Worm (Caenorhabditis elegans) whole organism, young adult: Measurements from ENCODE around the gene C35B1.8.
A peak's percentile ranks its signal among the peaks of the same experiment; 100 is the strongest.

Experiments used
- F10E7.11 ChIP-seq: sonication (generic microtip); optimal IDR thresholded peaks from 2 replicates; lab custom pipeline; 2017; ENCODE audit warnings: mild to moderate bottlenecking, missing genetic modification characterization, moderate library complexity, missing compliant biosample characterization
- F33H1.4 ChIP-seq: fragments of 200-800 bp; sonication (Bioruptor generic); IDR thresholded peaks from 2 replicates; pipeline ENCODE4 v1.3.6; 2022; ENCODE audit warnings: missing genetic modification reagents, missing genetic modification characterization, missing compliant biosample characterization
- F49E8.2 ChIP-seq: sonication (generic microtip); optimal IDR thresholded peaks from 3 replicates; lab custom pipeline; 2017; ENCODE audit warnings: missing genetic modification characterization, mild to moderate bottlenecking, missing compliant biosample characterization, antibody characterized with exemption, moderate library complexity; ENCODE audit not compliant: insufficient read depth
- K11D2.4 ChIP-seq: fragments of 200-800 bp; sonication (Bioruptor generic); IDR thresholded peaks from 2 replicates; pipeline ENCODE4 v1.3.6; 2022; ENCODE audit warnings: missing genetic modification reagents, missing genetic modification characterization, missing compliant biosample characterization
- K12H6.12 ChIP-seq: fragments of 200-800 bp; sonication (Bioruptor generic); optimal IDR thresholded peaks from 2 replicates; lab custom pipeline; 2018; ENCODE audit warnings: mild to moderate bottlenecking, missing genetic modification characterization, missing compliant biosample characterization
- Y53F4B.3 ChIP-seq: fragments of 200-800 bp; sonication (Bioruptor generic); IDR thresholded peaks from 2 replicates; pipeline ENCODE4 v1.3.6; 2022; ENCODE audit warnings: missing genetic modification reagents, missing genetic modification characterization, missing compliant biosample characterization
- Y53G8AR.9 ChIP-seq: fragments of 200-800 bp; sonication (Bioruptor generic); conservative IDR thresholded peaks from 2 replicates; pipeline ENCODE4 v1.3.6; 2022; ENCODE audit warnings: missing genetic modification reagents, missing genetic modification characterization, missing compliant biosample characterization
- ama-1 ChIP-seq, 3 experiments: fragments of 150-350 bp in 1 of 3; sonication (generic microtip) in 2 of 3; optimal IDR thresholded peaks; 2 replicates each; lab custom pipeline; 2014 to 2018; ENCODE audit warnings: missing biosample characterization in 2 of 3, missing genetic modification characterization in 2 of 3, missing genetic modification reagents in 2 of 3
- aptf-3 ChIP-seq: fragments of 200-800 bp; sonication (Bioruptor generic); IDR thresholded peaks from 2 replicates; pipeline ENCODE4 v1.3.6; 2022; ENCODE audit warnings: missing genetic modification characterization, missing compliant biosample characterization
- athp-1 ChIP-seq: sonication (generic microtip); optimal IDR thresholded peaks from 2 replicates; lab custom pipeline; 2017; ENCODE audit warnings: mild to moderate bottlenecking, missing genetic modification characterization, missing compliant biosample characterization
- attf-5 ChIP-seq: fragments of 200-800 bp; sonication (Bioruptor generic); optimal IDR thresholded peaks from 2 replicates; lab custom pipeline; 2018; ENCODE audit warnings: mild to moderate bottlenecking, missing genetic modification characterization, missing compliant biosample characterization
- bed-2 ChIP-seq: fragments of 200-800 bp; sonication (Bioruptor generic); IDR thresholded peaks from 2 replicates; pipeline ENCODE4 v1.3.6; 2022; ENCODE audit warnings: missing genetic modification reagents, missing genetic modification characterization, missing compliant biosample characterization
- cebp-1 ChIP-seq, 2 experiments: fragments of 200-800 bp in 1 of 2; sonication (Bioruptor generic) in 1 of 2; sonication (generic microtip) in 1 of 2; IDR thresholded peaks in 1 of 2; optimal IDR thresholded peaks in 1 of 2; 2 replicates each; pipeline versions ENCODE4 v1.3.6 to Lab custom; 2017 to 2022; ENCODE audit warnings: missing compliant biosample characterization in 2 of 2, missing genetic modification characterization in 2 of 2, mild to moderate bottlenecking in 1 of 2, missing genetic modification reagents in 1 of 2, moderate library complexity in 1 of 2
- ceh-100 ChIP-seq: fragments of 200-800 bp; sonication (Bioruptor generic); IDR thresholded peaks from 2 replicates; pipeline ENCODE4 v1.3.6; 2022; ENCODE audit warnings: missing genetic modification reagents, missing genetic modification characterization, missing compliant biosample characterization
- chd-7 ChIP-seq: sonication (generic microtip); optimal IDR thresholded peaks from 2 replicates; lab custom pipeline; 2016; ENCODE audit warnings: mild to moderate bottlenecking, missing genetic modification characterization, moderate library complexity, missing compliant biosample characterization
- dpl-1 ChIP-seq: fragments of 150-350 bp; optimal IDR thresholded peaks from 2 replicates; lab custom pipeline; 2014; ENCODE audit warnings: missing biosample characterization, missing genetic modification reagents, missing genetic modification characterization
- efl-1 ChIP-seq: fragments of 150-350 bp; optimal IDR thresholded peaks from 2 replicates; lab custom pipeline; 2014; ENCODE audit warnings: missing biosample characterization, missing genetic modification reagents, missing genetic modification characterization
- egl-44 ChIP-seq: fragments of 200-800 bp; sonication (Bioruptor generic); IDR thresholded peaks from 2 replicates; pipeline ENCODE4 v1.3.6; 2022; ENCODE audit warnings: missing genetic modification reagents, missing genetic modification characterization, missing compliant biosample characterization
- ets-4 ChIP-seq: fragments of 200-800 bp; sonication (Bioruptor generic); optimal IDR thresholded peaks from 2 replicates; lab custom pipeline; 2018; ENCODE audit warnings: mild to moderate bottlenecking, missing genetic modification characterization, missing compliant biosample characterization
- hlh-12 ChIP-seq: sonication (generic microtip); optimal IDR thresholded peaks from 2 replicates; lab custom pipeline; 2016; ENCODE audit warnings: missing genetic modification characterization, missing compliant biosample characterization
- hmg-1.2 ChIP-seq: fragments of 200-800 bp; sonication (Bioruptor generic); IDR thresholded peaks from 2 replicates; pipeline ENCODE4 v1.3.6; 2022; ENCODE audit warnings: missing genetic modification reagents, missing genetic modification characterization, missing compliant biosample characterization
- hrde-1 ChIP-seq: sonication (generic microtip); optimal IDR thresholded peaks from 2 replicates; lab custom pipeline; 2016; ENCODE audit warnings: missing genetic modification characterization, mild to moderate bottlenecking, missing compliant biosample characterization, moderate library complexity, missing genotype, missing genetic modification reagents, borderline replicate concordance
- hsf-1 ChIP-seq: fragments of 200-800 bp; sonication (Bioruptor generic); IDR thresholded peaks from 2 replicates; pipeline ENCODE4 v1.3.6; 2022; ENCODE audit warnings: missing genetic modification reagents, missing genetic modification characterization, missing compliant biosample characterization
- lag-1 ChIP-seq: fragments of 200-800 bp; sonication (Bioruptor generic); IDR thresholded peaks from 2 replicates; pipeline ENCODE4 v1.3.6; 2022; ENCODE audit warnings: missing genetic modification reagents, missing genetic modification characterization, missing compliant biosample characterization
- lin-35 ChIP-seq, 3 experiments: fragments of 150-350 bp in 2 of 3; sonication (generic microtip) in 1 of 3; optimal IDR thresholded peaks; 2 replicates each; lab custom pipeline; 2014 to 2018; ENCODE audit warnings: missing biosample characterization in 3 of 3, missing genetic modification characterization in 3 of 3, missing genetic modification reagents in 3 of 3
- lin-54 ChIP-seq: fragments of 200-800 bp; sonication (Bioruptor generic); optimal IDR thresholded peaks from 2 replicates; lab custom pipeline; 2018; ENCODE audit warnings: mild to moderate bottlenecking, missing genetic modification characterization, missing compliant biosample characterization
- lir-1 ChIP-seq: fragments of 200-800 bp; sonication (Bioruptor generic); conservative IDR thresholded peaks from 2 replicates; pipeline ENCODE4 v1.3.6; 2022; ENCODE audit warnings: missing genetic modification reagents, missing genetic modification characterization, missing compliant biosample characterization
- lsl-1 ChIP-seq: fragments of 200-800 bp; sonication (Bioruptor generic); optimal IDR thresholded peaks from 2 replicates; lab custom pipeline; 2018; ENCODE audit warnings: mild to moderate bottlenecking, missing genetic modification characterization, moderate library complexity, missing compliant biosample characterization
- lsy-27 ChIP-seq: sonication (generic microtip); optimal IDR thresholded peaks from 2 replicates; lab custom pipeline; 2017; ENCODE audit warnings: missing genetic modification characterization, mild to moderate bottlenecking, missing compliant biosample characterization, antibody characterized with exemption, missing genotype, borderline replicate concordance; ENCODE audit not compliant: insufficient read depth
- madf-3 ChIP-seq: fragments of 200-800 bp; sonication (Bioruptor generic); IDR thresholded peaks from 2 replicates; pipeline ENCODE4 v1.3.6; 2022; ENCODE audit warnings: missing genetic modification reagents, missing genetic modification characterization, missing compliant biosample characterization
- madf-6 ChIP-seq: fragments of 200-800 bp; sonication (Bioruptor generic); IDR thresholded peaks from 2 replicates; pipeline ENCODE4 v1.3.6; 2022; ENCODE audit warnings: missing genetic modification reagents, missing genetic modification characterization, missing compliant biosample characterization
- madf-8 ChIP-seq: fragments of 200-800 bp; sonication (Bioruptor generic); conservative IDR thresholded peaks from 2 replicates; pipeline ENCODE4 v1.3.6; 2022; ENCODE audit warnings: missing genetic modification reagents, missing genetic modification characterization, missing compliant biosample characterization
- mes-4 ChIP-seq: sonication (generic microtip); optimal IDR thresholded peaks from 2 replicates; lab custom pipeline; 2016; ENCODE audit warnings: missing genotype, missing genetic modification characterization, missing compliant biosample characterization
- mxl-1 ChIP-seq: sonication (generic microtip); optimal IDR thresholded peaks from 2 replicates; lab custom pipeline; 2016; ENCODE audit warnings: missing genetic modification characterization, missing compliant biosample characterization
- nfyb-1 ChIP-seq: fragments of 200-800 bp; sonication (Bioruptor generic); IDR thresholded peaks from 2 replicates; pipeline ENCODE4 v1.3.6; 2022; ENCODE audit warnings: missing genetic modification reagents, missing genetic modification characterization, missing compliant biosample characterization
- nhr-90 ChIP-seq: sonication (generic microtip); optimal IDR thresholded peaks from 2 replicates; lab custom pipeline; 2016; ENCODE audit warnings: missing genotype, mild to moderate bottlenecking, missing genetic modification characterization, missing compliant biosample characterization
- pbrm-1 ChIP-seq: fragments of 200-800 bp; sonication (Bioruptor generic); IDR thresholded peaks from 2 replicates; pipeline ENCODE4 v1.3.6; 2022; ENCODE audit warnings: missing genetic modification reagents, missing genetic modification characterization, missing compliant biosample characterization
- rec-8 ChIP-seq, 2 experiments: sonication (generic microtip); optimal IDR thresholded peaks; 2 replicates each; lab custom pipeline; 2016; ENCODE audit warnings: mild to moderate bottlenecking in 2 of 2, missing genetic modification characterization in 2 of 2, missing genetic modification reagents in 2 of 2, missing genotype in 2 of 2, missing biosample characterization in 1 of 2, missing compliant biosample characterization in 1 of 2, moderate library complexity in 1 of 2
- repo-1 ChIP-seq: sonication (generic microtip); optimal IDR thresholded peaks from 2 replicates; lab custom pipeline; 2017; ENCODE audit warnings: mild to moderate bottlenecking, missing genetic modification characterization, missing compliant biosample characterization
- tbx-9 ChIP-seq: sonication (generic microtip); optimal IDR thresholded peaks from 2 replicates; lab custom pipeline; 2016; ENCODE audit warnings: borderline replicate concordance, missing genetic modification characterization, inconsistent platforms, missing compliant biosample characterization
- unc-130 ChIP-seq: sonication (generic microtip); optimal IDR thresholded peaks from 2 replicates; lab custom pipeline; 2016; ENCODE audit warnings: missing genetic modification reagents, missing genetic modification characterization, missing compliant biosample characterization
- ztf-18 ChIP-seq: sonication (generic microtip); optimal IDR thresholded peaks from 2 replicates; lab custom pipeline; 2016; ENCODE audit warnings: missing genotype, mild to moderate bottlenecking, missing genetic modification characterization, missing compliant biosample characterization
- ztf-26 ChIP-seq: sonication (generic microtip); optimal IDR thresholded peaks from 2 replicates; lab custom pipeline; 2017; ENCODE audit warnings: missing genetic modification characterization, missing compliant biosample characterization
- ztf-28 ChIP-seq: fragments of 200-800 bp; sonication (Bioruptor generic); IDR thresholded peaks from 2 replicates; pipeline ENCODE4 v1.3.6; 2022; ENCODE audit warnings: missing genetic modification reagents, missing genetic modification characterization, missing compliant biosample characterization
- ztf-3 ChIP-seq: fragments of 200-800 bp; sonication (Bioruptor generic); optimal IDR thresholded peaks from 2 replicates; lab custom pipeline; 2018; ENCODE audit warnings: mild to moderate bottlenecking, missing genetic modification characterization, missing compliant biosample characterization

The C35B1.8 gene

DNA sequence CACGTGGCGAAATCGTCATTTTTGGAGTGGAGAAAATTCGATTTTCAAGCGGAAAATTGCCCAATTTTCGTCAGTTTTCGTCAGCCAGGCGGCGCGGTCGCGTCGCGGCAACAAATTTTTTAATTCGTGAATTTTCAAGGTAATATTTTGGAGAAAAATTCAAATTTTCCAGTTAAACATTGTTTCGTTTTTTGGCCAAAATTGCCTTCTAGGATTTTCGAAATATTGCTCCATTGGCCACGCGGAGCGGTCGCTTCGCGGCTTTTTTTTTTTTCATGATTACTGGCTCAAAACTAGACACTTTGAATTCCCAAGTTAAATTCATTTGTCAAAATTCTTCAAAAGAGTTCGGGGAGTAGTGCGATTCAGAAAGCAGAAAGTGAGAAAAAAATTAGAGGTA lies 31.2 kb downstream of the C35B1.8 start (continued):
- TF ChIP-seq F33H1.4 (GFP tag; lab: Robert Waterston, UW) (peak; percentile 21; the same call in 1 of the 2 replicates), cebp-1 (GFP tag; IDR thresholded peaks at IDR 0.05; lab: Robert Waterston, UW) (no peak), cebp-1 (tag; optimal IDR thresholded peaks at IDR 0.05; lab: Kevin White, UChicago) (peak; percentile 48), Y53G8AR.9 (GFP tag; lab: Robert Waterston, UW) (peak; percentile 59; the same call in 1 of the 2 replicates), madf-6 (peak; percentile 76), ceh-100 (GFP tag; lab: Robert Waterston, UW) (0 out of 2 replicates have a peak, but pooled peaks have one; percentile 41), unc-130 (GFP tag; lab: Kevin White, UChicago) (peak; percentile 43), mes-4 (tag; lab: Kevin White, UChicago) (no peak), lag-1 (GFP tag; lab: Robert Waterston, UW) (no peak), ama-1 (optimal IDR thresholded peaks at IDR 0.05; lab: Kevin White, UChicago) (no peak), ama-1 (GFP tag; optimal IDR thresholded peaks at IDR 0.05; lab: Kevin White, UChicago) (peak in 1 of 2 experiments; percentile 86), athp-1 (peak; percentile 86), F10E7.11 (tag; lab: Kevin White, UChicago) (no peak), pbrm-1 (GFP tag; lab: Robert Waterston, UW) (peak; percentile 56), nfyb-1 (peak; percentile 46; the same call in 1 of the 2 replicates), F49E8.2 (peak; percentile 43), dpl-1 (GFP tag; lab: Kevin White, UChicago) (no peak), mxl-1 (tag; lab: Kevin White, UChicago) (peak; percentile 6), lin-54 (peak; percentile 55), aptf-3 (GFP tag; lab: Robert Waterston, UW) (no peak)

DNA sequence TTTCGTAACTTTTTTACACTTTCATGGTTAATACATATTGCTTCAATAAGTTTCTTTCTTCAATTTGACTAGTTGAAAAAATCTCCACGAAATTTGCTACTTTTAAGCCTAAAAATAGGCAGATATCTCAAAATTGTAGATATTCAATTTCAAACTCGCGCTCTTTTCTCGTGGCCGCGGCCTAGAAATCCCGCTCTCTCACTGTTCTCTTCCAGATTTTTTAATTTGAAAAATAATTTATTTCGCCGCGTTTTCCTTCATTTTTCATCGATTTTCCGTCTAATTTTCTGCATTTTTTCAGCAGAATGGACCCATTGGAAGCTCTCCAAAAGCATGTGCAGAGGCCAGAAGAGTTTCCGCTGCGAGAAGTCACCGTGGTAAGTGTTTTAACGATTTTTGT lies 36.5 kb downstream of the C35B1.8 start, which contains the start of gene cdc-73:
Gene cdc-73 (plus strand): TSS at position 302 of the 400 bp plus-strand sequence.
- peak; percentile 75 for TF ChIP-seq dpl-1 (GFP tag; lab: Kevin White, UChicago)
- peak; percentile 71 for TF ChIP-seq efl-1 (GFP tag; lab: Kevin White, UChicago)
- no peak for TF ChIP-seq madf-8
- no peak for TF ChIP-seq ets-4 (GFP tag; lab: Kevin White, UChicago)
- no peak for TF ChIP-seq hmg-1.2 (GFP tag; lab: Robert Waterston, UW)
- no peak for TF ChIP-seq Y53G8AR.9 (GFP tag; lab: Robert Waterston, UW)
- no peak for TF ChIP-seq rec-8 (tag; optimal IDR thresholded peaks at IDR 0.05; lab: Kevin White, UChicago)
- no peak for TF ChIP-seq Y53F4B.3 (GFP tag; lab: Robert Waterston, UW)
- no peak for TF ChIP-seq madf-3 (GFP tag; lab: Robert Waterston, UW)
- no peak for TF ChIP-seq K11D2.4 (GFP tag; lab: Robert Waterston, UW)
- TF ChIP-seq hrde-1 (tag; lab: Kevin White, UChicago): no peak
- TF ChIP-seq lir-1 (GFP tag; lab: Robert Waterston, UW): no peak
- peak; percentile 21 for TF ChIP-seq ztf-18
- TF ChIP-seq hsf-1 (GFP tag; lab: Robert Waterston, UW): no peak
- no peak for TF ChIP-seq lag-1 (GFP tag; lab: Robert Waterston, UW)
- peak; percentile 70; the same call in 1 of the 2 replicates for TF ChIP-seq ztf-28 (GFP tag; lab: Robert Waterston, UW)
- TF ChIP-seq tbx-9 (tag; lab: Kevin White, UChicago): no peak
- TF ChIP-seq attf-5: peak; percentile 6
- no peak for TF ChIP-seq madf-6
- no peak for TF ChIP-seq egl-44 (GFP tag; lab: Robert Waterston, UW)
- no peak for TF ChIP-seq K12H6.12
- no peak for TF ChIP-seq repo-1 (tag; lab: Kevin White, UChicago)
- TF ChIP-seq unc-130 (GFP tag; lab: Kevin White, UChicago): peak; percentile 29
- no peak for TF ChIP-seq lsy-27
- TF ChIP-seq lin-54: peak; percentile 91
- TF ChIP-seq lin-35 (GFP tag; optimal IDR thresholded peaks at IDR 0.05; lab: Kevin White, UChicago): peak in 1 of 3 experiments; percentile 60
- no peak for TF ChIP-seq chd-7 (tag; lab: Kevin White, UChicago)
- no peak for TF ChIP-seq mxl-1 (tag; lab: Kevin White, UChicago)
- TF ChIP-seq ztf-26: no peak
- TF ChIP-seq F10E7.11 (tag; lab: Kevin White, UChicago): no peak
- no peak for TF ChIP-seq lsl-1
- TF ChIP-seq nhr-90 (tag; lab: Kevin White, UChicago): no peak
- TF ChIP-seq hlh-12 (tag; lab: Kevin White, UChicago): no peak
- no peak for TF ChIP-seq bed-2 (GFP tag; lab: Robert Waterston, UW)
- no peak for TF ChIP-seq ztf-3
